Worm (Caenorhabditis elegans) whole organism, late embryonic: ENCODE measurements around the gene ppat-1.

Experiments
- nhr-11 ChIP-seq: fragments of 150-350 bp; optimal IDR thresholded peaks from 2 replicates; lab custom pipeline; 2014; ENCODE audit warnings: missing biosample characterization, missing genetic modification characterization
- zip-5 ChIP-seq: sonication (generic microtip); optimal IDR thresholded peaks from 2 replicates; lab custom pipeline; 2016; ENCODE audit warnings: missing genetic modification characterization, missing compliant biosample characterization

DNA sequence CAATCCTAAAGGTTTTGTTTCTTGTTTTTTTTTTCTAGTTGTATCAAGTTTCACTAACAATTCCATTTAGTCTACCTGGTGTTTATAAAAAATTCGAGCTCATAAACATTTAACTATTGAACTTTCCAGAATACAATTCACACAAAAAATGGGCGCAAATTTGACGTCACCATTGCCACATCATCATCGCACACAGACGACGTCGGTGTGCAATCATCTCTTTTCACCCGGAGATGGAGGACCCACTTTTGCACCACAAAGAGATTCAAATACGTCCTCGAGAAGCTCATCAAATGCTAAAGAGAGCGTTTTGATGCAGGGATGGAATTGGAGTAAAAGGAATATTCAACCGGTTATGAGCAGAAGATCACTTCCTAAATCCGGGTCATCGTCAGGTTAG, 29.7 kb upstream of the ppat-1 start:
- TF ChIP-seq nhr-11 (tag; lab: Kevin White, UChicago) = no peak
- no peak for TF ChIP-seq zip-5 (tag; lab: Kevin White, UChicago)
